Worm (Caenorhabditis elegans): ENCODE results near the gene cyn-3.

The cyn-3 gene

DNA sequence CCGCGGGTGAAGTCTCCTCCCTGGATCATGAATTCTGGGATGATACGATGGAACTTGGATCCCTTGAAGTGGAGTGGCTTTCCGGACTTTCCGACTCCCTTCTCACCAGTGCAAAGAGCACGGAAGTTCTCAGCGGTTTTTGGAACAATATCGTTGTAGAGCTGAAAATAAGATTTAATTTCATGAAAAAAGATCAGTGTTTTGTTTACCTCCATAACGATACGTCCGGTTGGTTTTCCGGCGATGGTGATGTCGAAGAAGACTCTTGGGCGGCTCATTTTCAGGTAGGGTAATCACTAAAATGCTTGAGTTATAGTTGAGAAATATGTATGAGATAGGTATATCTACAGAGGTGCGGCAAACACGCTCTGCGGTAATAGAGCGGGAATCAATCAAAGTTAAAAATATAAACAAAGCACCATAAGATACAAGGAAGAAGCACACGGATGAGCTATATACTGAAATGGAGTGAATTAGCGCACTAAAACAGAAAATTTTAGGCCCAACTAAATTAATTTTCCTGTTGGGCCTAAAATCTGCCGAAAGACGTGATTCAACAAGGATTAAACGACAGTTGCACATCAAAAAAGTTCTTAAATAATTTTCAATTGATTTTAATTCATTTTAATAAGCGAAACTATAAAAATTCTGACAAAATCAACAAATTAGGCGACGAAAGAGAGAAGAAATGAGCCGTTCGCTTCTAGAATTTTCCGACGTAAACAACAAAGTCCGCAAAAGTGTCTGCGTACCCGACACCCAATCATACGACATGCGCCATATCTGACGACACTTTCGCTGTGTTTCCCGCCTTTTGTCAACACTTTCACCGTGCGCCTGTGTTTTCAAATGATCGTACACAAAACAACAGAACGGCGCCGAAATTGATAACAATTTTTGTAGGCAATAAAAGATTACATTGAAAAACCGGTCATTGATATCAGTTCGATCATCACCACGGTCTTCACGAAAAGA is 2.4 kb upstream of the cyn-3 start, which contains the start of the genes cyn-7 and bath-36 (continued):
- TF ChIP-seq lsy-27 (tag; optimal IDR thresholded peaks at IDR 0.05; ENCODE audit: borderline replicate concordance, insufficient read depth) = no peak
- TF ChIP-seq ztf-6 (GFP tag; IDR thresholded peaks at IDR 0.05) = no peak
- TF ChIP-seq attf-6 (GFP tag; IDR thresholded peaks at IDR 0.05) = no peak
- TF ChIP-seq unc-130 (GFP tag; optimal IDR thresholded peaks at IDR 0.05) = no peak
- peak; percentile 1 for TF ChIP-seq K12H6.12 (tag; optimal IDR thresholded peaks at IDR 0.05)
- peak; percentile 14 for TF ChIP-seq repo-1 (tag; optimal IDR thresholded peaks at IDR 0.05)
- no peak for TF ChIP-seq sea-2 (GFP tag; IDR thresholded peaks at IDR 0.05)
- no peak for TF ChIP-seq F55B11.4 (tag; optimal IDR thresholded peaks at IDR 0.05; ENCODE audit: borderline replicate concordance, insufficient read depth)
- peak; percentile 67 for TF ChIP-seq F23B12.7 (tag; optimal IDR thresholded peaks at IDR 0.05; ENCODE audit: insufficient read depth)
- TF ChIP-seq madf-10 (tag; optimal IDR thresholded peaks at IDR 0.05) = peak; percentile 8
- no peak for TF ChIP-seq sdz-38 (tag; optimal IDR thresholded peaks at IDR 0.05)
- no peak for TF ChIP-seq egl-44 (GFP tag; IDR thresholded peaks at IDR 0.05)
- 0 out of 2 replicates have a peak, but pooled peaks have one; percentile 31 for TF ChIP-seq C06A6.2 (GFP tag; conservative IDR thresholded peaks at IDR 0.05)
- TF ChIP-seq athp-1 (tag; optimal IDR thresholded peaks at IDR 0.05) = no peak
- no peak for TF ChIP-seq egl-18 (GFP tag; IDR thresholded peaks at IDR 0.05)
- no peak for TF ChIP-seq nhr-179 (tag; optimal IDR thresholded peaks at IDR 0.05)
- TF ChIP-seq C17E4.6 (GFP tag; IDR thresholded peaks at IDR 0.05) = 0 out of 2 replicates have a peak, but pooled peaks have one; percentile 26
- TF ChIP-seq ceh-100 (GFP tag; IDR thresholded peaks at IDR 0.05) = peak; percentile 44; the same call in 1 of the 2 replicates
- 0 out of 2 replicates have a peak, but pooled peaks have one; percentile 7 for TF ChIP-seq Y53G8AR.9 (GFP tag; conservative IDR thresholded peaks at IDR 0.05)
- TF ChIP-seq F52B5.7 (tag; optimal IDR thresholded peaks at IDR 0.05) = no peak
- no peak for TF ChIP-seq hlh-12 (tag; optimal IDR thresholded peaks at IDR 0.05)
- TF ChIP-seq F57C9.4 (tag; optimal IDR thresholded peaks at IDR 0.05) = no peak
- no peak for TF ChIP-seq lag-1 (GFP tag; IDR thresholded peaks at IDR 0.05)
- no peak for TF ChIP-seq let-526 (GFP tag; IDR thresholded peaks at IDR 0.05)
- TF ChIP-seq F33H1.4 (GFP tag; IDR thresholded peaks at IDR 0.05) = peak; percentile 56
- TF ChIP-seq rpc-1 (optimal IDR thresholded peaks at IDR 0.05) = peak; percentile 28
- TF ChIP-seq rpc-1 (tag; optimal IDR thresholded peaks at IDR 0.05) = no peak
- no peak for TF ChIP-seq die-1 (tag; optimal IDR thresholded peaks at IDR 0.05)
- TF ChIP-seq mcd-1 (GFP tag; IDR thresholded peaks at IDR 0.05) = peak; percentile 91
- TF ChIP-seq ztf-22 (GFP tag; optimal IDR thresholded peaks at IDR 0.05) = peak; percentile 9
- no peak for TF ChIP-seq hlh-26 (GFP tag; conservative IDR thresholded peaks at IDR 0.05)
- peak; percentile 54 for TF ChIP-seq tbp1 (GFP tag; optimal IDR thresholded peaks at IDR 0.05)
- no peak for TF ChIP-seq ceh-40 (GFP tag; IDR thresholded peaks at IDR 0.05)
- TF ChIP-seq aptf-2 (GFP tag; conservative IDR thresholded peaks at IDR 0.05) = no peak
- TF ChIP-seq zfh-2 (GFP tag; conservative IDR thresholded peaks at IDR 0.05) = no peak
- TF ChIP-seq fkh-3 (tag; optimal IDR thresholded peaks at IDR 0.05) = no peak
- no peak for TF ChIP-seq mel-28 (tag; optimal IDR thresholded peaks at IDR 0.05; ENCODE audit: borderline replicate concordance)
- peak; percentile 71; the same call in 1 of the 2 replicates for TF ChIP-seq K11D2.4 (GFP tag; IDR thresholded peaks at IDR 0.05)
- no peak for TF ChIP-seq nhr-27 (tag; optimal IDR thresholded peaks at IDR 0.05)
- TF ChIP-seq bed-1 (GFP tag; IDR thresholded peaks at IDR 0.05) = no peak
- TF ChIP-seq nhr-90 (tag; optimal IDR thresholded peaks at IDR 0.05) = no peak
- TF ChIP-seq ekl-4 (GFP tag; IDR thresholded peaks at IDR 0.05) = peak; percentile 52
- no peak for TF ChIP-seq cebp-2 (GFP tag; IDR thresholded peaks at IDR 0.05)
- TF ChIP-seq ZK185.1 (tag; optimal IDR thresholded peaks at IDR 0.05; ENCODE audit: poor library complexity, severe bottlenecking) = peak; percentile 72
- TF ChIP-seq mxl-1 (tag; optimal IDR thresholded peaks at IDR 0.05) = no peak
- peak; percentile 10 for TF ChIP-seq ets-4 (GFP tag; optimal IDR thresholded peaks at IDR 0.05)

All from whole organism, young adult.